Worm (Caenorhabditis elegans): ENCODE results near the gene mrps-33.

- TF ChIP-seq xnd-1 (tag; optimal IDR thresholded peaks at IDR 0.05): no peak
- TF ChIP-seq ama-1 (optimal IDR thresholded peaks at IDR 0.05): no peak
- no peak for TF ChIP-seq ama-1 (GFP tag; optimal IDR thresholded peaks at IDR 0.05)
- TF ChIP-seq unc-62 (GFP tag; optimal IDR thresholded peaks at IDR 0.05): no peak
- no peak for TF ChIP-seq zim-3 (tag; optimal IDR thresholded peaks at IDR 0.05)
- no peak for TF ChIP-seq hlh-12 (tag; optimal IDR thresholded peaks at IDR 0.05)
Measured at ce11 chrIV:8772800-8773256, 33.0 kb upstream of the mrps-33 start, which contains the start of gene F20C5.6.
